Worm (Caenorhabditis elegans): ENCODE measurements around the gene C18B2.3.

The C18B2.3 gene

ce11 chrX:3613665-3614064 is 12.0 kb downstream of the C18B2.3 start:
- no peak for TF ChIP-seq drap-1 (GFP tag; optimal IDR thresholded peaks at IDR 0.05)
- no peak for TF ChIP-seq cnd-1 (tag; optimal IDR thresholded peaks at IDR 0.05)
- no peak for TF ChIP-seq zip-8 (tag; optimal IDR thresholded peaks at IDR 0.05)
- TF ChIP-seq pha-4 (tag; optimal IDR thresholded peaks at IDR 0.05): no peak
- TF ChIP-seq ham-2 (GFP tag; optimal IDR thresholded peaks at IDR 0.05): no peak
- TF ChIP-seq sem-2 (GFP tag; optimal IDR thresholded peaks at IDR 0.05): no peak
- no peak for TF ChIP-seq snpc-4 (tag; optimal IDR thresholded peaks at IDR 0.05)
- no peak for TF ChIP-seq lsy-2 (tag; optimal IDR thresholded peaks at IDR 0.05)
- TF ChIP-seq sptf-1 (tag; optimal IDR thresholded peaks at IDR 0.05): no peak

- TF ChIP-seq nhr-237 (tag; optimal IDR thresholded peaks at IDR 0.05) (no peak), M03D4.4 (tag; optimal IDR thresholded peaks at IDR 0.05) (no peak), unc-120 (tag; optimal IDR thresholded peaks at IDR 0.05; ENCODE audit: poor library complexity, severe bottlenecking) (no peak), unc-62 (GFP tag; optimal IDR thresholded peaks at IDR 0.05) (no peak), ceh-43 (GFP tag; optimal IDR thresholded peaks at IDR 0.05) (no peak)
Observed at ce11 chrX:3617218-3617617, 15.6 kb downstream of the C18B2.3 start, which contains the start of gene del-9. Gene del-9 (minus strand): TSS chrX:3617318.

ce11 chrX:3618842-3619241 is 17.2 kb downstream of the C18B2.3 start:
- TF ChIP-seq unc-120 (tag; optimal IDR thresholded peaks at IDR 0.05; ENCODE audit: poor library complexity, severe bottlenecking) (no peak), snpc-4 (tag; optimal IDR thresholded peaks at IDR 0.05) (no peak), ces-1 (GFP tag; optimal IDR thresholded peaks at IDR 0.05) (peak; percentile 92), lin-32 (GFP tag; optimal IDR thresholded peaks at IDR 0.05) (no peak), mls-2 (tag; optimal IDR thresholded peaks at IDR 0.05) (no peak)

ce11 chrX:3623162-3623561 is 21.5 kb downstream of the C18B2.3 start, which contains the start of gene C18B2.2:
Gene C18B2.2 (plus strand): TSS chrX:3623462.
- TF ChIP-seq nhr-12 (tag; optimal IDR thresholded peaks at IDR 0.05) (no peak), unc-120 (tag; optimal IDR thresholded peaks at IDR 0.05; ENCODE audit: poor library complexity, severe bottlenecking) (no peak), sptf-1 (tag; optimal IDR thresholded peaks at IDR 0.05) (no peak), elt-3 (tag; optimal IDR thresholded peaks at IDR 0.05) (no peak), ceh-83 (GFP tag; optimal IDR thresholded peaks at IDR 0.05) (no peak), lsy-2 (tag; optimal IDR thresholded peaks at IDR 0.05) (no peak), sem-2 (GFP tag; optimal IDR thresholded peaks at IDR 0.05) (no peak), unc-39 (tag; optimal IDR thresholded peaks at IDR 0.05) (no peak), lin-32 (GFP tag; optimal IDR thresholded peaks at IDR 0.05) (no peak), snpc-4 (tag; optimal IDR thresholded peaks at IDR 0.05) (no peak), tbx-8 (GFP tag; optimal IDR thresholded peaks at IDR 0.05) (no peak)

ce11 chrX:3625599-3625998 is 24.0 kb downstream of the C18B2.3 start:
- no peak for TF ChIP-seq zip-8 (tag; optimal IDR thresholded peaks at IDR 0.05)
- TF ChIP-seq mls-2 (tag; optimal IDR thresholded peaks at IDR 0.05): no peak
- TF ChIP-seq ztf-11 (tag; optimal IDR thresholded peaks at IDR 0.05): no peak
- no peak for TF ChIP-seq unc-120 (tag; optimal IDR thresholded peaks at IDR 0.05; ENCODE audit: poor library complexity, severe bottlenecking)
- no peak for TF ChIP-seq ces-1 (GFP tag; optimal IDR thresholded peaks at IDR 0.05)
- TF ChIP-seq blmp-1 (tag; optimal IDR thresholded peaks at IDR 0.05): no peak
- no peak for TF ChIP-seq mab-5 (tag; optimal IDR thresholded peaks at IDR 0.05)
- no peak for TF ChIP-seq ceh-43 (GFP tag; optimal IDR thresholded peaks at IDR 0.05)
- no peak for TF ChIP-seq nhr-2 (tag; optimal IDR thresholded peaks at IDR 0.05)
- TF ChIP-seq sem-2 (GFP tag; optimal IDR thresholded peaks at IDR 0.05): no peak
- TF ChIP-seq elt-1 (tag; optimal IDR thresholded peaks at IDR 0.05; ENCODE audit: borderline replicate concordance, insufficient read depth): no peak

- TF ChIP-seq elt-1 (tag; optimal IDR thresholded peaks at IDR 0.05; ENCODE audit: borderline replicate concordance, insufficient read depth) (no peak), cnd-1 (tag; optimal IDR thresholded peaks at IDR 0.05) (no peak), lin-13 (tag; optimal IDR thresholded peaks at IDR 0.05) (no peak), ceh-83 (GFP tag; optimal IDR thresholded peaks at IDR 0.05) (no peak), blmp-1 (tag; optimal IDR thresholded peaks at IDR 0.05) (no peak), snpc-4 (tag; optimal IDR thresholded peaks at IDR 0.05) (no peak), hlh-1 (tag; optimal IDR thresholded peaks at IDR 0.05) (no peak), unc-39 (tag; optimal IDR thresholded peaks at IDR 0.05) (no peak), M03D4.4 (tag; optimal IDR thresholded peaks at IDR 0.05) (no peak), unc-62 (GFP tag; optimal IDR thresholded peaks at IDR 0.05) (no peak), elt-3 (tag; optimal IDR thresholded peaks at IDR 0.05) (no peak), unc-120 (tag; optimal IDR thresholded peaks at IDR 0.05; ENCODE audit: poor library complexity, severe bottlenecking) (no peak), ces-1 (GFP tag; optimal IDR thresholded peaks at IDR 0.05) (no peak), nhr-2 (tag; optimal IDR thresholded peaks at IDR 0.05) (no peak), nhr-237 (tag; optimal IDR thresholded peaks at IDR 0.05) (no peak), mls-2 (tag; optimal IDR thresholded peaks at IDR 0.05) (no peak), ztf-11 (tag; optimal IDR thresholded peaks at IDR 0.05) (no peak), pha-4 (tag; optimal IDR thresholded peaks at IDR 0.05) (no peak)
Observed at ce11 chrX:3628016-3628415, 26.4 kb downstream of the C18B2.3 start, which contains the start of gene vep-2. Gene vep-2 (plus strand): TSS chrX:3628316.
